Worm (Caenorhabditis elegans) whole organism, L4/young adult: ENCODE measurements around the gene baf-1.
"Not testable (repeated sequence)": the region's sequence is repeated elsewhere in the genome, so short reads cannot be mapped to it uniquely, and the experiment has no call there.

ENCODE experiments used
- W03F9.2 ChIP-seq: fragments of 150-350 bp; optimal IDR thresholded peaks from 2 replicates; lab custom pipeline; 2014; ENCODE audit warnings: missing biosample characterization, missing genetic modification characterization
- dao-5 ChIP-seq: sonication (generic microtip); optimal IDR thresholded peaks from 2 replicates; lab custom pipeline; 2016; ENCODE audit warnings: missing genotype, missing genetic modification characterization, moderate library complexity, missing compliant biosample characterization
- him-1 ChIP-seq: sonication (generic microtip); optimal IDR thresholded peaks from 2 replicates; lab custom pipeline; 2016; ENCODE audit warnings: missing genotype, missing genetic modification reagents, missing genetic modification characterization, missing compliant biosample characterization

baf-1 gene

DNA sequence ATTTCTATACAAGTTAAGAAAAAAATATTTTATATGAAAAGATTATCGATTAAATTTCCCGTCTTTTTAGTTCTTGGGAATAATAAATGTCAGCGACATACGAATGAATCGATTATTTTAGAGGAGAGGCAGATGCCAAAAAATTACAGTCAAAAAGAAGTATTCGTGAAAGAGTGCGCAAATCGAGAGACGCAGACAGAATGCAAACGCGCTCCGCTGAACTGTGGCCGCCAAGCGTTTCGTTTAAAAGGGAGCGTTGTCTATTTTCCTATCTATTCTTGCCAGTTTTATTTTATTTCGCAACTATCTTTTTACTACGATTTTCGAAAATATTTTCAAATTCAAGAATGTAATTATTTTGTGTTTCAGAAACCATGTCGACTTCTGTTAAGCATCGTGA, at the start of gene baf-1:
baf-1 (plus strand) TSS at position 370 of the 400 bp plus-strand sequence.
- TF ChIP-seq dao-5 (tag; lab: Kevin White, UChicago): no peak
- peak; percentile 76 for TF ChIP-seq W03F9.2

DNA sequence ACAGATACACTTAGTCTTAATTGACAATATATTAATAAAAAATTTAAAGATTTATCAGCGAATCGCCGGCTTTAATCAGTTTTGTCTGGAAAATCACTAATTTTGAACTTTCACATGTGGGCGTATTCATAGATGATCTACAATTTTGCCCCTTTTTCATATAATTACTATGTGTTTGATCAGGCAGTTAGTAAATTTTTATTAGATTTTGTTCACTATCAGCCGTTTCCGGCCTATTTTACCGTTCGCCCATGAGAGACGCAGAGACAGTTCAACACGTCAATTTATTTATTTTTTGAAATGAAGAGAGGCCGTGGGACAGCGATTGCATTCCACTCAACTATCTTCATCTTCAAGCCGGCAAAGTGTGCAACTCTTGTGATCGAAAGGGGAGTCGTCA, 47.0 kb upstream of the baf-1 start, which contains the start of gene T26G10.4:
T26G10.4 (plus strand) TSS at position 301 of the 400 bp plus-strand sequence.
- not testable (repeated sequence) for TF ChIP-seq dao-5 (tag; lab: Kevin White, UChicago); him-1; W03F9.2

DNA sequence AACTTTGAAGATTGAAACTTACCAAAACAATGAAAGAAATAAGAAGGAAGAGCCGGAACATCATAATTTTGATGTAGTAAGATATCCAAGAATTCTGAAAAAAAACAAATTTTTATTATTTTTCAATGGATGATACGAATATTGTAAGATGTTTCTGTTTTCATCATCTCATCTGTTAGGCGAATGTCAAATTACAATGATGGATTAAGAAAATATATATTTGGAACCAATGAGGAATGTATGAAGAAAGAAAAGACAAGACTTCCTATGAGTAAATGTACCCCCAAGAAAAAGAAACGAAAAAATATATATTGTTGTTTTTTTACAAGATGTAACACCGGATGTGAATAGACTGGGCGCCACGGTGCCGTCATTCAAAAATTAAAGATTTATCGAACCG, 41.0 kb upstream of the baf-1 start, which contains the start of gene T26G10.5:
T26G10.5 (minus strand) TSS at position 101 of the 400 bp plus-strand sequence.
- TF ChIP-seq dao-5 (tag; lab: Kevin White, UChicago): no peak
- TF ChIP-seq him-1: no peak
- no peak for TF ChIP-seq W03F9.2

DNA sequence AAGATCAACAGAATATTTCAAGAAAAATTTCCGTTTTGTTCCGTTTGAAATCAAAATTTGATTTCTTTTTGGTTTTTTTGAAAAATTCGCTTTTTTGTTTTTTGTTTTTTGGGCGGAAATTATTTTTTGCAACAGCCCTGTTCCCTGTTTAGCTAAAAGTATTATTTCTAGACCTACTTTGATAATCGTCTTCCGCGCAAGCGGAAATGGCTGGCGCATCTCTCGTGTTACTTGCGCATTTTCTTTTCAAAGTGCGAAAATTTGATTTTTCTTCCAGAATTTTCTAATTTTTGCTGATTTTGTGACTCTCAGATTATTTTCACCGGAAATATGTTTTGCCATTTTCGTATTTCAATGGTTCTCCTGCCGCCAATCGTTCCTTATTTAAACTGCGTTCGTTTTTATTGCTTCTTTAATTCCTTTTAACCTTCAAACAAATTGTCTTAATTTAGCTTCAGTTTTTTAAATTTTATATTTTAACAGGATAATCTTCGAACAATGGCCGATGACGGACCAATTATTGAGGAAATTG, 33.6 kb upstream of the baf-1 start, which contains the start of gene cpar-1:
cpar-1 (plus strand) TSS at position 482 of the 532 bp plus-strand sequence.
- TF ChIP-seq dao-5 (tag; lab: Kevin White, UChicago) (no peak), him-1 (no peak), W03F9.2 (no peak)

DNA sequence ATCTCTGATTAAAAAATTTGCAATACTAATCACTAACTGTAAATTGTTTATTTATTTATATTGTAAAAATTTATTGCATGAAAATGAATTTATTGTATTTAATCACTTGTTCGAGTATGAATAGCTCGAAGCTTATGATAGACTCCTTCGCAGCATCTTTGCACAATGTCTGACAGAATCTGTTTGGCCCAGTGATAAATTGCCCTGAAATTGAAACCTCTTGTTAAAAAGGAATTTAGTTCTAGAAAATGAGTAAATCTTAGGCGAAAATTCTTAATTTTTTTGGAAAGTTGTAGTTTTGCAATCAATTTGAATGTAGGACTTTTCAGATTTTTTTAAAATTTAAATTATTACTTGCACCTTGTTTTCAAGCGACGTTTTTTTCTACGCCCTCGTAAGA, 32.3 kb upstream of the baf-1 start:
- TF ChIP-seq dao-5 (tag; lab: Kevin White, UChicago) (no peak), W03F9.2 (no peak), him-1 (no peak)

DNA sequence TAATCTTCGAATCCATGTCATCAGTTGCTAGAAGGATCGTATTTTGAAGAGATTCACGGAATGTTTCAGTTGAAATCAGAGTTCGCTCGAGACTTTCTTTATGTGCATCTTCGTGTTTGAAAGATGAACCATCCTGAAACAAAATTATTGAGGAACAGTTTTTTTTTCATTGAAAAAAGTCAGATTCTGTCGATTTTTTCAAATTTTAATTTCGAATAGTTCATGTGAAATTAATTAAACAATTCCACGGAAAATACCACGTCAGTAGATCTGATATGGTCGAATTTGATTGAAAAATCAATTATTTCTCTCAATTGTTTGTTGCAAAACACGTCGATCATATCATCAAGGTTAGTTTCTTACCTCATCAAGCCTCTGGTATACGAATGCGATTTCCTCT, 27.9 kb upstream of the baf-1 start, which contains the start of gene F54C8.1:
F54C8.1 (plus strand) TSS at position 301 of the 400 bp plus-strand sequence.
- no peak for TF ChIP-seq W03F9.2
- no peak for TF ChIP-seq dao-5 (tag; lab: Kevin White, UChicago)
- TF ChIP-seq him-1: no peak

DNA sequence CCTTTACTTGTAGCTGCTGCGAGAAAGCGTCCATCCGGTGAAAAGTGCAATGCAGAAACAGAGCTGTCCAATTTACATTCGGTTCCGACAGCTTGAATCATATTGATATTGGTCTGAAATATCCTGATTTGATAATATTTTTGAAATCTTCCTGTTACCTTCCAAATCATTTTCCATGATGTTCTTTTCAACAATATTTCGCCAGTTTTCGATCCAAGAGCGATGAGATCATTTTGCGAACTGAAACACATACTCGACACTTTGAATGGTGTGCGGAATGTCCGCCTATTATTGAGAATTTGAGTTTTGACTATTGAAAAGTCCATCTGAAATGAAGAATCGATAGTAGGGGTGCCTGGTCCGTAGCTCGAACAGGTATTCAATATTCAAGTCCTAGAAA, 26.1 kb upstream of the baf-1 start, which contains the start of gene emb-30:
emb-30 (minus strand) TSS at position 328 of the 400 bp plus-strand sequence.
- TF ChIP-seq W03F9.2 (no peak), him-1 (no peak), dao-5 (tag; lab: Kevin White, UChicago) (no peak)

DNA sequence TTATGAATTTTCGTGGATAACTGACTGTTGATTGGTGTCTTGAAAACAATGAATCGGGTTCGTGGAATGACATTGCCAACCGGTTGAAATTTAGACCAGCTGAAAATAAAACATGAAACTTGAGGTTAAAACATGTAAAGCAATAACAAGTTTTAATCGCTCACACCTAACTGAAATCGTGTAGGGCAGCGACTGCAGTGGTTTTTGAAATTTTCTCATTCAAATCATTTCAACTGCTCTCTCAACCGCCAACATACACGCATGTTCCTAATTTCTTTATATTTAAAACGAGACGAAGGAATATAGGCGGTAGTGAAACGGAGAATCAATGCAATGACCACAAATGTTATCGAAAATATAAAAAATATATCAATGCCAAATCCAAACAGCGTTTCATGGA, 24.4 kb upstream of the baf-1 start:
- TF ChIP-seq him-1 (no peak), W03F9.2 (no peak), dao-5 (tag; lab: Kevin White, UChicago) (no peak)

DNA sequence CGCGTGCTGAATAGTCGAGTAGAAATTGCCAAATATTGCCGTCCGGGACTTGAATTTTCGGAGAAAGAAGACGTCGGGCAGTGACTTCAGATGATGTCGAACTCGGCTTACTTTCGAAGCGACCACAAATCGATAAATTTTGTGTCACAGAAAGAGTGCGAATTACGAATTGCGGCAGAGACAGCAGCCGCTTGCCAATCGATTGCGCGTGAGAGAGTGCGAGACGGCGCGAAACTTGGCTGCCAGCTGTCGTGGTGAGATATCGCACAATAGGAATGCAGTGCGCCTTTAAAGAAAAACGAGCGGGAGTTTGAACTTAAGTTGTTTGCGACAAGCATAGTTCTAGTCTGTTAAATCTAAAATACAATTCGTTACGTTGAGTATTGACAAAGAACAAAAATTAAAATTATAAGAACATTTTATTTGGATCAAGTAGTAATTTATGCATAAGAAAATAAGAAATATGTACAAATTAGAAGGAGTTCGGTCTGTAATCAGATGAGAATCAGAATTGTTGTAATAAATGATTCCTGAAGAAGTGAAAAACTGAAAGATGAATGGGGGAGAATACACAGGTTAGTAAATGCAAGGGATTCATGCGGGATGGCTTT, 23.7 kb upstream of the baf-1 start, which contains the start of gene pir-2:
pir-2 (minus strand) TSS at position 218 of the 611 bp plus-strand sequence.
- TF ChIP-seq him-1: no peak
- peak; percentile 52 for TF ChIP-seq W03F9.2

DNA sequence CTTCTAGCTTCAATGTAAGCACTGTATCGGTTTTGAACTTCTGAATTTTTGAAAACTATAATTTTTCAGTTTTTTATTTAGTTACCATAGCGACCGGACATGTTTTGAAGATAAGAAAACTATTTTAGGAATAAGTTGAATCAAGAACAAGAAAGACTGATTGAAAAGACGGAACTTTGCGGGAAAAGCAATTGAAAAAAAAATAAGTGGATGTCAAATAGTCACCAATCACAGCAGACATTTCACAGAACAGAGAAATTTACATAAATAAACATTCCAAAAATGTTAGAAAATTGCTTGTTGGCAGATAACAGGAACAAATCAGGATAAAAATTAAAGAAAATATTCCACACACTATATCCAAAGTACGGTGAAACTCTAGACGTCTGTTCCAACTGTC, 17.4 kb upstream of the baf-1 start, which contains the start of gene F54C8.6:
F54C8.6 (minus strand) TSS at position 101 of the 400 bp plus-strand sequence.
- TF ChIP-seq him-1 (no peak), dao-5 (tag; lab: Kevin White, UChicago) (no peak), W03F9.2 (no peak)

DNA sequence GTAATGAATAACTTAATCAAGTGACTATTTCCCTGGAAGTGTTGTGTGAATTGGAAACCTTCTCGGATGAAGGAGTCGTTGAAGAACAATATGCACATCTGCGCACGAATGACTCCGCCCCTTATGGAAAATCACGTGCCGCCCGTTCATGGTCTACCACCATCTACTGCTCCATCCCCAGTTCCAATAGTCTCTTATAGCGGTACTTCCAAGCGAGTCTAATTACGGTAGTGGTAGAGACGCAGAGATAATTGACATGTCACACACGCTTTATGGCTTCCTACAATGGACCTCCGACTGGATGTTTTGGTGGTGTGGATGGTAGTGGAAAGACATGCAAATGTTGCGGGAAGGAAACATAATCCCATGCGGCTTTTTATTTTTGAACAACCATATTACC, 16.3 kb upstream of the baf-1 start:
- no peak for TF ChIP-seq him-1
- no peak for TF ChIP-seq W03F9.2
- no peak for TF ChIP-seq dao-5 (tag; lab: Kevin White, UChicago)

DNA sequence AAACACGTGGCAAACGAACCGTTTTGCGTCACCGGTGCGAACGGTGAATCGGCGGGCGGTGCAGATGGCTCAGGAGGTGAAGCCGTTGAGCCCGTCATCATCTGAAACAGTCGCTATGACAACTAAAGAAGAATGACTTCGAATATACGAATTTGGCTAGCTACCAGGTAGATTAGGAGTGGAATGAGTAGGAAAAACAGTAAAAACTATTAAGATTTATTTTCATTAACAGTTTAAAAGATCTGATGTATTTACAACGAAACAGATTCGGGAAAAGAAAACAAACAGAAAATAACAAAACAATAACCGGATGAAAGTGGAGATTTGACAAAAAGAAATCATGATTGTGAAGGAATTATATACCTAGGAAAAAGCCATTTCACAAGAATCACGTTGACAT, 13.3 kb upstream of the baf-1 start, which contains the start of gene F54C8.7:
F54C8.7 (minus strand) TSS at position 101 of the 400 bp plus-strand sequence.
- no peak for TF ChIP-seq dao-5 (tag; lab: Kevin White, UChicago)
- no peak for TF ChIP-seq him-1

DNA sequence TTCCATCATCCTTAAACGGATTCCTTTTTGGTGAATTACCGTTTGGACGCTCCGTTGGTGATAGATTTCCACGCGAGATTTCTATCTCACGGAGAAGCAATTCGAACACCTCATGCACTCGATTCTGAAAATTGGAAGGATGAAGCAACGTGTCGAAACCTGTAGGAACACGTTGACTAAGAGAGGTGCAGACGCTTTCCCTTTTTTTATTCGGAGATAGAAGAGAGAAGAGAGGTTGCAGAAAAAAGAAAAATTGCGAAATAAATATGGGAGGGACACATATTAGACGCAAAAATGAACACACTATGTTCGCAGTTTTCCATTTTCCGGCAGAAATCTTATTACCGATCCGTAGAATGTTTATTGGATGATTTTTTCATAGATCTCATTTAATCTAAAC, 12.5 kb upstream of the baf-1 start:
- no peak for TF ChIP-seq dao-5 (tag; lab: Kevin White, UChicago)
- no peak for TF ChIP-seq him-1
- TF ChIP-seq W03F9.2: no peak

DNA sequence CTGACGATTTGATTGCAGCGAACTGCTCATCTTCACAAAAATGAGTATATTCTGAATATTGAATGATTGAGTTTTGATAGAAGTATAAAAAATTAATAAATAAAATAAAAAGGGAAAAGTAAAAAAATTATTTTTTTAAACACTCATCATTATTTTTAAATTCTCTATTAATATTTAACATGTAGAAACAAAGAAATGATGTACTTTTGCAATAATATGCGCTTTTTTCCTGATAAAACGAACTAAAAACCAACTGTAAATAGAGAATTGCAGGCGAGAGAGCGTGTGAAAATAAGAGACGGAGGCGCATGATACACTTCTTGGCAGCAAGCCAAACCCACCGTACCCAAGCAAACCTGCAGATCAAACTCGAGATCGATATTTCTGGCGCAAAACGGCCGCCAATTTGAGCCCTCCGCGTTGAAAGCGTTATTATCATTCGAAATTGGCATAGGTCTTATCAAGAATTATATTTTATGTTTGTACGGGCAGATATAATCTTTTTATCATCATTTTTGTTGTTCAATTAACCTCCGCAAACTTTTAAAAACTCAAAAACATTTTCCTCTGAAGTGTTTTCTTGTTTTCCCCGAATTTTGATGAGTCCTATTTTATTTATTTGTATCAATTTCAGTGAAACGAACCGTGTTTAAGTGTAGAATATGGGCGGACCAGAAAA, 11.1 kb upstream of the baf-1 start, which contains the start of the genes rheb-1 and spk-1:
rheb-1 (minus strand) TSS at position 51 of the 679 bp plus-strand sequence.
spk-1 (plus strand) TSS at position 629 of the 679 bp plus-strand sequence.
- no peak for TF ChIP-seq dao-5 (tag; lab: Kevin White, UChicago)
- peak; percentile 8 for TF ChIP-seq him-1
- TF ChIP-seq W03F9.2: peak; percentile 94
